Fruit fly (Drosophila melanogaster) whole organism, adult: ENCODE results near the gene Blos2.

Experiments
- CG11617 ChIP-seq: fragments of 200-800 bp; sonication (Bioruptor generic); optimal IDR thresholded peaks from 2 replicates; lab custom pipeline; 2017; ENCODE audit warnings: mild to moderate bottlenecking, missing biosample characterization, missing genetic modification reagents, missing genetic modification characterization
- CG12768 ChIP-seq: fragments of 200-800 bp; sonication (Bioruptor generic); optimal IDR thresholded peaks from 2 replicates; lab custom pipeline; 2017; ENCODE audit warnings: missing biosample characterization, missing genetic modification characterization, mild to moderate bottlenecking, moderate library complexity, missing genetic modification reagents
- CG14711 ChIP-seq: fragments of 200-800 bp; sonication (Bioruptor generic); optimal IDR thresholded peaks from 2 replicates; lab custom pipeline; 2018; ENCODE audit warnings: missing biosample characterization, mild to moderate bottlenecking, missing genetic modification characterization, moderate library complexity
- CG1620 ChIP-seq: fragments of 200-800 bp; sonication (Bioruptor generic); optimal IDR thresholded peaks from 2 replicates; lab custom pipeline; 2016; ENCODE audit warnings: missing biosample characterization, missing genetic modification characterization
- CG33017 ChIP-seq: fragments of 200-800 bp; sonication (Bioruptor generic); optimal IDR thresholded peaks from 2 replicates; lab custom pipeline; 2018; ENCODE audit warnings: missing biosample characterization, mild to moderate bottlenecking, missing genetic modification characterization, moderate library complexity
- CG5204 ChIP-seq: fragments of 200-800 bp; sonication (Bioruptor generic); optimal IDR thresholded peaks from 2 replicates; lab custom pipeline; 2016; ENCODE audit warnings: missing biosample characterization, missing genetic modification characterization
- CG7045 ChIP-seq: fragments of 200-800 bp; sonication (Bioruptor generic); optimal IDR thresholded peaks from 2 replicates; lab custom pipeline; 2017; ENCODE audit warnings: missing biosample characterization, mild to moderate bottlenecking, missing genetic modification characterization
- CG7101 ChIP-seq: fragments of 200-800 bp; sonication (Bioruptor generic); optimal IDR thresholded peaks from 2 replicates; lab custom pipeline; 2018; ENCODE audit warnings: missing biosample characterization, mild to moderate bottlenecking, missing genetic modification characterization, moderate library complexity
- Clk ChIP-seq: fragments of 200-800 bp; sonication (Bioruptor generic); optimal IDR thresholded peaks from 2 replicates; lab custom pipeline; 2017; ENCODE audit warnings: missing biosample characterization, missing genetic modification characterization
- Crg-1 ChIP-seq: fragments of 200-800 bp; sonication (Bioruptor generic); optimal IDR thresholded peaks from 2 replicates; lab custom pipeline; 2016; ENCODE audit warnings: missing biosample characterization, missing genetic modification characterization
- Hr96 ChIP-seq: fragments of 200-800 bp; sonication (Bioruptor generic); optimal IDR thresholded peaks from 2 replicates; lab custom pipeline; 2016; ENCODE audit warnings: missing biosample characterization, missing genetic modification characterization
- Mnt ChIP-seq: fragments of 200-800 bp; sonication (Bioruptor generic); optimal IDR thresholded peaks from 2 replicates; lab custom pipeline; 2016; ENCODE audit warnings: missing biosample characterization, mild to moderate bottlenecking, missing genetic modification characterization
- bab1 ChIP-seq: fragments of 200-800 bp; sonication (Bioruptor generic); optimal IDR thresholded peaks from 3 replicates; lab custom pipeline; 2019; ENCODE audit warnings: missing biosample characterization, mild to moderate bottlenecking, missing genetic modification characterization, moderate library complexity
- cic ChIP-seq: fragments of 200-800 bp; sonication (Bioruptor generic); optimal IDR thresholded peaks from 2 replicates; lab custom pipeline; 2017; ENCODE audit warnings: missing biosample characterization, mild to moderate bottlenecking, missing genetic modification characterization, moderate library complexity
- cnc ChIP-seq, 2 experiments: fragments of >200 bp; optimal IDR thresholded peaks; 2 replicates each; lab custom pipeline; 2017
- kay ChIP-seq: fragments of 200-800 bp; sonication (Bioruptor generic); peaks from one replicate; lab custom pipeline; 2016; ENCODE audit warnings: missing biosample characterization, missing genetic modification characterization, borderline replicate concordance
- ovo ChIP-seq: fragments of 200-800 bp; sonication (Bioruptor generic); optimal IDR thresholded peaks from 2 replicates; lab custom pipeline; 2016; ENCODE audit warnings: missing biosample characterization, missing genetic modification characterization
- pad ChIP-seq: fragments of 200-800 bp; sonication (Bioruptor generic); optimal IDR thresholded peaks from 3 replicates; lab custom pipeline; 2017; ENCODE audit warnings: missing biosample characterization, missing genetic modification characterization, mild to moderate bottlenecking, moderate library complexity, missing genetic modification reagents
- tj ChIP-seq: fragments of 200-800 bp; sonication (Bioruptor generic); optimal IDR thresholded peaks from 3 replicates; lab custom pipeline; 2017; ENCODE audit warnings: missing biosample characterization, mild to moderate bottlenecking, missing genetic modification characterization, moderate library complexity
- toe ChIP-seq: fragments of 200-800 bp; sonication (Bioruptor generic); optimal IDR thresholded peaks from 2 replicates; lab custom pipeline; 2016; ENCODE audit warnings: missing biosample characterization, missing genetic modification characterization

The Blos2 gene

DNA sequence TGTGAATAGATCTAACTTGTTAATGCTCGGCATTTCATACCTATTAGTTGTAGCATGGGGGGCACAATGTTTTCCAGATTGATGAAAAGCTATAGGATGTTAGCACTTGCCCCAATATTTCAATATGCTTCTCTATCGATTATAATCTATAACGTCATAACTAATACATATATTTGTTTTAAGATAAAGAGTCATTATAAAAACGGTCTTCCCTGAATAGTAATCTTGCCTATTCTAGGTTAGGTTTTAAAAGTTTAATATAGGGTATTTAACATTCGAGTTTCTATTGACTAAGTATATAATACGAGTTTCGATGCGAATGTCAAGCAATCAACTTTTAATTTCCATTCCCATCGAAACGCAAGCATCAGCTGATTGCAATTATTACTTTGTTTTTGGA is at the start of gene Blos2, which contains the start of gene CG6321:
Gene Blos2 (plus strand): TSS at position 372 of the 400 bp plus-strand sequence.
Gene CG6321 (minus strand): TSS at position 25 of the 400 bp plus-strand sequence.
- TF ChIP-seq CG12768 (GFP tag; lab: Kevin White, UChicago) (peak; percentile 75), Crg-1 (GFP tag; lab: Kevin White, UChicago) (peak; percentile 3), CG7045 (GFP tag; lab: Kevin White, UChicago) (peak; percentile 69), pad (GFP tag; lab: Kevin White, UChicago) (peak; percentile 48), kay (GFP tag; lab: Kevin White, UChicago) (no peak), CG1620 (GFP tag; lab: Kevin White, UChicago) (peak; percentile 13), toe (no peak), cnc (optimal IDR thresholded peaks at IDR 0.05; lab: Kevin White, UChicago) (no peak), CG14711 (peak; percentile 73), CG7101 (tag; lab: Kevin White, UChicago) (peak; percentile 83), bab1 (GFP tag; lab: Kevin White, UChicago) (peak; percentile 90), Clk (GFP tag; lab: Kevin White, UChicago) (peak; percentile 12), tj (GFP tag; lab: Kevin White, UChicago) (peak; percentile 54), Mnt (GFP tag; lab: Kevin White, UChicago) (peak; percentile 65), Hr96 (GFP tag; lab: Kevin White, UChicago) (peak; percentile 56), CG11617 (GFP tag; lab: Kevin White, UChicago) (peak; percentile 81), ovo (GFP tag; lab: Kevin White, UChicago) (no peak), CG5204 (GFP tag; lab: Kevin White, UChicago) (no peak), cic (peak; percentile 6), CG33017 (tag; lab: Kevin White, UChicago) (peak; percentile 87)

dm6 chr3L:11011610-11012202 is 49.7 kb upstream of the Blos2 start:
- no peak for TF ChIP-seq tj (GFP tag; lab: Kevin White, UChicago)
- TF ChIP-seq CG33017 (tag; lab: Kevin White, UChicago), result no peak
- TF ChIP-seq Crg-1 (GFP tag; lab: Kevin White, UChicago), result no peak

DNA sequence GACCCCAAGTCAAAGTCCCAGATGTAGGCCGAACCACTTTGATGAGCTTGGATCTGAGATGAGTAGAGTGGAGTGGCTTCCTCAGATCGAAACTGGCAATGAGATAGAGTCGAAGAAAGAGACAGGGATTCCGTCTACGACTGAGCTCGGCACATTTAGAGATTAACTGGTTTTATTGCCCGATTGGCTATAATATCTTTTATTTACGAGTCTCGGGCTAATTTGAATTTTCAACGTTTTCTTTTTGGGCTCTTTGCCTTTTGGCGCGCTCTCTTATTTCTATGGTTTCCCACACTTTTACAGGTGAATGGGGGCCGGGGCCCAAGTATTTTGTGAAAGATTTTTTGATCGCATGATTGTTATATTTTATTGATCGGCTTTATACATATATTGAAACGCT is 46.2 kb upstream of the Blos2 start:
- TF ChIP-seq cic, result no peak
- no peak for TF ChIP-seq CG12768 (GFP tag; lab: Kevin White, UChicago)
- TF ChIP-seq CG7101 (tag; lab: Kevin White, UChicago), result no peak
- TF ChIP-seq bab1 (GFP tag; lab: Kevin White, UChicago), result no peak
- no peak for TF ChIP-seq pad (GFP tag; lab: Kevin White, UChicago)
- no peak for TF ChIP-seq CG33017 (tag; lab: Kevin White, UChicago)

- TF ChIP-seq CG1620 (GFP tag; lab: Kevin White, UChicago), result no peak
- no peak for TF ChIP-seq CG5204 (GFP tag; lab: Kevin White, UChicago)
- TF ChIP-seq CG11617 (GFP tag; lab: Kevin White, UChicago), result no peak
- no peak for TF ChIP-seq pad (GFP tag; lab: Kevin White, UChicago)
- no peak for TF ChIP-seq tj (GFP tag; lab: Kevin White, UChicago)
- no peak for TF ChIP-seq kay (GFP tag; lab: Kevin White, UChicago)
- no peak for TF ChIP-seq Hr96 (GFP tag; lab: Kevin White, UChicago)
- TF ChIP-seq CG12768 (GFP tag; lab: Kevin White, UChicago), result no peak
- no peak for TF ChIP-seq cic
- TF ChIP-seq toe, result no peak
- TF ChIP-seq Clk (GFP tag; lab: Kevin White, UChicago), result no peak
- TF ChIP-seq CG7101 (tag; lab: Kevin White, UChicago), result no peak
Measured at dm6 chr3L:11020058-11020457, 41.3 kb upstream of the Blos2 start.

DNA sequence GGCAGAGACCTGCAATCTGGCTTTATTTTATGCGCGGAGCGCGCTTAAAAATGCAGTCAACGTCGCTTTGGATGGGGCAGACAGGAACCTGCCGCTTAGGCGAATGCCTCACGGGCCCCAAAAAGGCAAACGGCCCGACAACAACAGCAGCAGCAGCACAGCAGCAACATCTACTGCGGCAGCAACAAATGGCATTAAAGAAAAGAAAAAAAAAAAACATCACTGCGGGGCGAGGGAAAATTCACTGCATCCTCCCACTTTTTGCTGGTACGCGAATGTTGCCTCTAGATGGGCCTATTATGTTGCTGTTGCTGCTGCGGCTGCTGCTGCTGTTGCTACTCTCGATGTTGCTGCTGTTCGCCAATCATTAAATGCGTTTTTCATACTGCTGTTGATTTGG is 39.4 kb upstream of the Blos2 start:
- no peak for TF ChIP-seq kay (GFP tag; lab: Kevin White, UChicago)
- TF ChIP-seq bab1 (GFP tag; lab: Kevin White, UChicago), result no peak
- TF ChIP-seq CG14711, result no peak

dm6 chr3L:11023235-11023634 is 38.1 kb upstream of the Blos2 start, which contains the start of gene Fad2:
Gene Fad2, plus strand, starts transcription at chr3L:11023535.
- no peak for TF ChIP-seq Mnt (GFP tag; lab: Kevin White, UChicago)
- no peak for TF ChIP-seq CG33017 (tag; lab: Kevin White, UChicago)
- no peak for TF ChIP-seq bab1 (GFP tag; lab: Kevin White, UChicago)
- no peak for TF ChIP-seq Crg-1 (GFP tag; lab: Kevin White, UChicago)
- no peak for TF ChIP-seq Hr96 (GFP tag; lab: Kevin White, UChicago)
- no peak for TF ChIP-seq tj (GFP tag; lab: Kevin White, UChicago)
- TF ChIP-seq ovo (GFP tag; lab: Kevin White, UChicago), result no peak
- no peak for TF ChIP-seq CG12768 (GFP tag; lab: Kevin White, UChicago)
- TF ChIP-seq CG7045 (GFP tag; lab: Kevin White, UChicago), result no peak
- TF ChIP-seq CG1620 (GFP tag; lab: Kevin White, UChicago), result no peak

dm6 chr3L:11025261-11025660 is 36.1 kb upstream of the Blos2 start, which contains the start of gene CG32079:
Gene CG32079, plus strand, starts transcription at chr3L:11025561.
- TF ChIP-seq Clk (GFP tag; lab: Kevin White, UChicago) (no peak), kay (GFP tag; lab: Kevin White, UChicago) (no peak), bab1 (GFP tag; lab: Kevin White, UChicago) (no peak), CG33017 (tag; lab: Kevin White, UChicago) (no peak), CG11617 (GFP tag; lab: Kevin White, UChicago) (no peak), CG5204 (GFP tag; lab: Kevin White, UChicago) (no peak), cnc (optimal IDR thresholded peaks at IDR 0.05; lab: Kevin White, UChicago) (no peak), CG1620 (GFP tag; lab: Kevin White, UChicago) (no peak), Hr96 (GFP tag; lab: Kevin White, UChicago) (no peak), tj (GFP tag; lab: Kevin White, UChicago) (no peak), Mnt (GFP tag; lab: Kevin White, UChicago) (no peak), cic (no peak), pad (GFP tag; lab: Kevin White, UChicago) (no peak), toe (no peak), CG14711 (no peak), CG7101 (tag; lab: Kevin White, UChicago) (no peak), ovo (GFP tag; lab: Kevin White, UChicago) (no peak), Crg-1 (GFP tag; lab: Kevin White, UChicago) (no peak)
